Worm (Caenorhabditis elegans) whole organism, young adult: ENCODE measurements around the gene F25E5.1.

ENCODE experiments used
- D2030.7 ChIP-seq: fragments of 200-800 bp; sonication (Bioruptor generic); IDR thresholded peaks from 2 replicates; pipeline ENCODE4 v1.3.6; 2022; ENCODE audit warnings: missing genetic modification reagents, missing genetic modification characterization, missing compliant biosample characterization
- F55B11.4 ChIP-seq: sonication (generic microtip); optimal IDR thresholded peaks from 2 replicates; lab custom pipeline; 2016; ENCODE audit warnings: missing compliant biosample characterization, missing genetic modification characterization, borderline replicate concordance; ENCODE audit not compliant: insufficient read depth
- F57C9.4 ChIP-seq: sonication (generic microtip); optimal IDR thresholded peaks from 2 replicates; lab custom pipeline; 2017; ENCODE audit warnings: mild to moderate bottlenecking, missing genetic modification characterization, missing compliant biosample characterization
- Y53G8AR.9 ChIP-seq: fragments of 200-800 bp; sonication (Bioruptor generic); conservative IDR thresholded peaks from 2 replicates; pipeline ENCODE4 v1.3.6; 2022; ENCODE audit warnings: missing genetic modification reagents, missing genetic modification characterization, missing compliant biosample characterization
- Y95B8A.8 ChIP-seq: fragments of 200-800 bp; sonication (Bioruptor generic); IDR thresholded peaks from 2 replicates; pipeline ENCODE4 v1.3.6; 2022; ENCODE audit warnings: missing genetic modification reagents, missing genetic modification characterization, missing compliant biosample characterization
- aptf-2 ChIP-seq: fragments of 200-800 bp; sonication (Bioruptor generic); conservative IDR thresholded peaks from 2 replicates; pipeline ENCODE4 v1.3.6; 2022; ENCODE audit warnings: missing genetic modification reagents, missing genetic modification characterization, missing compliant biosample characterization
- ceh-40 ChIP-seq: fragments of 200-800 bp; sonication (Bioruptor generic); IDR thresholded peaks from 2 replicates; pipeline ENCODE4 v1.3.6; 2022; ENCODE audit warnings: missing genetic modification characterization, missing compliant biosample characterization
- die-1 ChIP-seq: sonication (generic microtip); optimal IDR thresholded peaks from 2 replicates; lab custom pipeline; 2016; ENCODE audit warnings: missing genotype, mild to moderate bottlenecking, missing genetic modification characterization, missing compliant biosample characterization
- ekl-4 ChIP-seq: fragments of 200-800 bp; sonication (Bioruptor generic); IDR thresholded peaks from 2 replicates; pipeline ENCODE4 v1.3.6; 2022; ENCODE audit warnings: missing genetic modification reagents, missing genetic modification characterization, missing compliant biosample characterization
- hsf-1 ChIP-seq: fragments of 200-800 bp; sonication (Bioruptor generic); IDR thresholded peaks from 2 replicates; pipeline ENCODE4 v1.3.6; 2022; ENCODE audit warnings: missing genetic modification reagents, missing genetic modification characterization, missing compliant biosample characterization
- let-607 ChIP-seq, 2 experiments: fragments of 200-800 bp in 1 of 2; sonication (Bioruptor generic) in 1 of 2; sonication (generic microtip) in 1 of 2; optimal IDR thresholded peaks; 2 replicates each; lab custom pipeline; 2016 to 2018; ENCODE audit warnings: mild to moderate bottlenecking in 2 of 2, missing compliant biosample characterization in 2 of 2, missing genetic modification characterization in 2 of 2, moderate library complexity in 2 of 2, missing genotype in 1 of 2
- lin-35 ChIP-seq, 3 experiments: fragments of 150-350 bp in 2 of 3; sonication (generic microtip) in 1 of 3; optimal IDR thresholded peaks; 2 replicates each; lab custom pipeline; 2014 to 2018; ENCODE audit warnings: missing biosample characterization in 3 of 3, missing genetic modification characterization in 3 of 3, missing genetic modification reagents in 3 of 3
- mel-28 ChIP-seq: sonication (generic microtip); optimal IDR thresholded peaks from 2 replicates; lab custom pipeline; 2016; ENCODE audit warnings: borderline replicate concordance, mild to moderate bottlenecking, missing genetic modification characterization, missing compliant biosample characterization
- nfyb-1 ChIP-seq: fragments of 200-800 bp; sonication (Bioruptor generic); IDR thresholded peaks from 2 replicates; pipeline ENCODE4 v1.3.6; 2022; ENCODE audit warnings: missing genetic modification reagents, missing genetic modification characterization, missing compliant biosample characterization
- nhr-80 ChIP-seq: sonication (generic microtip); optimal IDR thresholded peaks from 2 replicates; lab custom pipeline; 2016; ENCODE audit warnings: missing genetic modification characterization, missing compliant biosample characterization
- ztf-26 ChIP-seq: sonication (generic microtip); optimal IDR thresholded peaks from 2 replicates; lab custom pipeline; 2017; ENCODE audit warnings: missing genetic modification characterization, missing compliant biosample characterization
- ztf-28 ChIP-seq: fragments of 200-800 bp; sonication (Bioruptor generic); IDR thresholded peaks from 2 replicates; pipeline ENCODE4 v1.3.6; 2022; ENCODE audit warnings: missing genetic modification reagents, missing genetic modification characterization, missing compliant biosample characterization

F25E5.1 gene

DNA sequence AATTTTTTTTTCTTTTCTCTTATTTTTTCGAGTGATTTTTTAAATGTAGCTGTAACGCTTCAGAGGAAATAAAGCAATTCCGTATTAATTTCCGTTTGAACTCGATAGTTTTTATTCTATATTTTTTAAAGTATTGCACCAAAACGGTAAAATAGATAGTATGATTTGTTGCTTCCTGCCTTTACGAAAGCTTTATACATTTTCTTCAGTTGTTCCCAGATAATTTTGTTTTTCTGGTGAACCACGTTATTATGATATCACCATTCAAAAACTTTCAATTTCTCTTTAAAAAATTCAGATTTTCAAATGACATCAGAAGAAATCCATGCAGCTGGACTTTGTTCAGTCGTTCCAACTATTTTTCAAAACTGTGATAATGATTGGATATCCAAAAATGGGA is 49.3 kb downstream of the F25E5.1 start, which contains the start of gene srb-18 (continued):
- TF ChIP-seq hsf-1 (GFP tag; lab: Robert Waterston, UW), result no peak

ce11 chrV:7520077-7520476 is 54.4 kb downstream of the F25E5.1 start, which contains the start of gene srb-19:
TSS of gene srb-19 (minus strand) at chrV:7520177.
- TF ChIP-seq nfyb-1 (GFP tag; lab: Robert Waterston, UW) (no peak), F55B11.4 (tag; lab: Kevin White, UChicago) (no peak), ztf-28 (GFP tag; lab: Robert Waterston, UW) (no peak), Y95B8A.8 (GFP tag; lab: Robert Waterston, UW) (no peak), F57C9.4 (tag; lab: Kevin White, UChicago) (no peak), lin-35 (GFP tag; optimal IDR thresholded peaks at IDR 0.05; lab: Kevin White, UChicago) (no peak), ztf-26 (tag; lab: Kevin White, UChicago) (no peak), mel-28 (tag; lab: Kevin White, UChicago) (no peak), nhr-80 (tag; lab: Kevin White, UChicago) (no peak), Y53G8AR.9 (GFP tag; lab: Robert Waterston, UW) (no peak), ekl-4 (no peak), ceh-40 (GFP tag; lab: Robert Waterston, UW) (no peak), D2030.7 (GFP tag; lab: Robert Waterston, UW) (no peak), let-607 (tag; optimal IDR thresholded peaks at IDR 0.05; lab: Kevin White, UChicago) (no peak), die-1 (tag; lab: Kevin White, UChicago) (no peak), aptf-2 (GFP tag; lab: Robert Waterston, UW) (no peak)
